Worm (Caenorhabditis elegans) whole organism, young adult: ENCODE measurements around the gene clc-29.
A peak's percentile ranks its signal among the peaks of the same experiment; 100 is the strongest.

Experiments
- B0019.2 ChIP-seq: fragments of 200-800 bp; sonication (Bioruptor generic); conservative IDR thresholded peaks from 2 replicates; pipeline ENCODE4 v1.3.6; 2022; ENCODE audit warnings: missing genetic modification reagents, missing genetic modification characterization, missing compliant biosample characterization
- B0035.1 ChIP-seq: sonication (generic microtip); optimal IDR thresholded peaks from 2 replicates; lab custom pipeline; 2016; ENCODE audit warnings: missing genetic modification characterization, mild to moderate bottlenecking, missing compliant biosample characterization, missing genotype, missing genetic modification reagents
- C06A6.2 ChIP-seq: fragments of 200-800 bp; sonication (Bioruptor generic); conservative IDR thresholded peaks from 2 replicates; pipeline ENCODE4 v1.3.6; 2022; ENCODE audit warnings: missing genetic modification characterization, missing compliant biosample characterization
- F33H1.4 ChIP-seq: fragments of 200-800 bp; sonication (Bioruptor generic); IDR thresholded peaks from 2 replicates; pipeline ENCODE4 v1.3.6; 2022; ENCODE audit warnings: missing genetic modification reagents, missing genetic modification characterization, missing compliant biosample characterization
- F37B4.10 ChIP-seq: fragments of 200-800 bp; sonication (Bioruptor generic); IDR thresholded peaks from 2 replicates; pipeline ENCODE4 v1.3.6; 2022; ENCODE audit warnings: missing genetic modification characterization, missing compliant biosample characterization
- F49E8.2 ChIP-seq: sonication (generic microtip); optimal IDR thresholded peaks from 3 replicates; lab custom pipeline; 2017; ENCODE audit warnings: missing genetic modification characterization, mild to moderate bottlenecking, missing compliant biosample characterization, antibody characterized with exemption, moderate library complexity; ENCODE audit not compliant: insufficient read depth
- F55B11.4 ChIP-seq: sonication (generic microtip); optimal IDR thresholded peaks from 2 replicates; lab custom pipeline; 2016; ENCODE audit warnings: missing compliant biosample characterization, missing genetic modification characterization, borderline replicate concordance; ENCODE audit not compliant: insufficient read depth
- F57C9.4 ChIP-seq: sonication (generic microtip); optimal IDR thresholded peaks from 2 replicates; lab custom pipeline; 2017; ENCODE audit warnings: mild to moderate bottlenecking, missing genetic modification characterization, missing compliant biosample characterization
- K11D2.4 ChIP-seq: fragments of 200-800 bp; sonication (Bioruptor generic); IDR thresholded peaks from 2 replicates; pipeline ENCODE4 v1.3.6; 2022; ENCODE audit warnings: missing genetic modification reagents, missing genetic modification characterization, missing compliant biosample characterization
- K12H6.12 ChIP-seq: fragments of 200-800 bp; sonication (Bioruptor generic); optimal IDR thresholded peaks from 2 replicates; lab custom pipeline; 2018; ENCODE audit warnings: mild to moderate bottlenecking, missing genetic modification characterization, missing compliant biosample characterization
- ama-1 ChIP-seq, 3 experiments: fragments of 150-350 bp in 1 of 3; sonication (generic microtip) in 2 of 3; optimal IDR thresholded peaks; 2 replicates each; lab custom pipeline; 2014 to 2018; ENCODE audit warnings: missing biosample characterization in 2 of 3, missing genetic modification characterization in 2 of 3, missing genetic modification reagents in 2 of 3
- athp-1 ChIP-seq: sonication (generic microtip); optimal IDR thresholded peaks from 2 replicates; lab custom pipeline; 2017; ENCODE audit warnings: mild to moderate bottlenecking, missing genetic modification characterization, missing compliant biosample characterization
- attf-3 ChIP-seq: fragments of 200-800 bp; sonication (Bioruptor generic); conservative IDR thresholded peaks from 2 replicates; pipeline ENCODE4 v1.3.6; 2022; ENCODE audit warnings: missing genetic modification reagents, missing genetic modification characterization, missing compliant biosample characterization
- attf-5 ChIP-seq: fragments of 200-800 bp; sonication (Bioruptor generic); optimal IDR thresholded peaks from 2 replicates; lab custom pipeline; 2018; ENCODE audit warnings: mild to moderate bottlenecking, missing genetic modification characterization, missing compliant biosample characterization
- attf-6 ChIP-seq: fragments of 200-800 bp; sonication (Bioruptor generic); IDR thresholded peaks from 2 replicates; pipeline ENCODE4 v1.3.6; 2022; ENCODE audit warnings: missing genetic modification reagents, missing genetic modification characterization, missing compliant biosample characterization
- cebp-1 ChIP-seq, 2 experiments: fragments of 200-800 bp in 1 of 2; sonication (Bioruptor generic) in 1 of 2; sonication (generic microtip) in 1 of 2; IDR thresholded peaks in 1 of 2; optimal IDR thresholded peaks in 1 of 2; 2 replicates each; pipeline versions ENCODE4 v1.3.6 to Lab custom; 2017 to 2022; ENCODE audit warnings: missing compliant biosample characterization in 2 of 2, missing genetic modification characterization in 2 of 2, mild to moderate bottlenecking in 1 of 2, missing genetic modification reagents in 1 of 2, moderate library complexity in 1 of 2
- cebp-2 ChIP-seq: fragments of 200-800 bp; sonication (Bioruptor generic); IDR thresholded peaks from 2 replicates; pipeline ENCODE4 v1.3.6; 2022; ENCODE audit warnings: missing genetic modification characterization, missing compliant biosample characterization
- ceh-27 ChIP-seq: fragments of 200-800 bp; sonication (Bioruptor generic); optimal IDR thresholded peaks from 2 replicates; lab custom pipeline; 2018; ENCODE audit warnings: mild to moderate bottlenecking, missing genetic modification characterization, moderate library complexity, missing compliant biosample characterization
- ceh-40 ChIP-seq: fragments of 200-800 bp; sonication (Bioruptor generic); IDR thresholded peaks from 2 replicates; pipeline ENCODE4 v1.3.6; 2022; ENCODE audit warnings: missing genetic modification characterization, missing compliant biosample characterization
- ceh-58 ChIP-seq: fragments of 200-800 bp; sonication (Bioruptor generic); IDR thresholded peaks from 2 replicates; pipeline ENCODE4 v1.3.6; 2022; ENCODE audit warnings: missing genetic modification characterization, missing compliant biosample characterization
- ceh-79 ChIP-seq: sonication (generic microtip); optimal IDR thresholded peaks from 2 replicates; lab custom pipeline; 2017; ENCODE audit warnings: mild to moderate bottlenecking, missing genetic modification characterization, missing compliant biosample characterization
- chd-7 ChIP-seq: sonication (generic microtip); optimal IDR thresholded peaks from 2 replicates; lab custom pipeline; 2016; ENCODE audit warnings: mild to moderate bottlenecking, missing genetic modification characterization, moderate library complexity, missing compliant biosample characterization
- dox-1 ChIP-seq: fragments of 200-800 bp; sonication (Bioruptor generic); IDR thresholded peaks from 2 replicates; pipeline ENCODE4 v1.3.6; 2022; ENCODE audit warnings: missing genetic modification reagents, missing genetic modification characterization, missing compliant biosample characterization
- efl-1 ChIP-seq: fragments of 150-350 bp; optimal IDR thresholded peaks from 2 replicates; lab custom pipeline; 2014; ENCODE audit warnings: missing biosample characterization, missing genetic modification reagents, missing genetic modification characterization
- ekl-4 ChIP-seq: fragments of 200-800 bp; sonication (Bioruptor generic); IDR thresholded peaks from 2 replicates; pipeline ENCODE4 v1.3.6; 2022; ENCODE audit warnings: missing genetic modification reagents, missing genetic modification characterization, missing compliant biosample characterization
- ets-4 ChIP-seq: fragments of 200-800 bp; sonication (Bioruptor generic); optimal IDR thresholded peaks from 2 replicates; lab custom pipeline; 2018; ENCODE audit warnings: mild to moderate bottlenecking, missing genetic modification characterization, missing compliant biosample characterization
- hmg-1.2 ChIP-seq: fragments of 200-800 bp; sonication (Bioruptor generic); IDR thresholded peaks from 2 replicates; pipeline ENCODE4 v1.3.6; 2022; ENCODE audit warnings: missing genetic modification reagents, missing genetic modification characterization, missing compliant biosample characterization
- let-526 ChIP-seq: fragments of 200-800 bp; sonication (Bioruptor generic); IDR thresholded peaks from 2 replicates; pipeline ENCODE4 v1.3.6; 2022; ENCODE audit warnings: missing genetic modification reagents, missing genetic modification characterization, missing compliant biosample characterization
- lin-35 ChIP-seq, 3 experiments: fragments of 150-350 bp in 2 of 3; sonication (generic microtip) in 1 of 3; optimal IDR thresholded peaks; 2 replicates each; lab custom pipeline; 2014 to 2018; ENCODE audit warnings: missing biosample characterization in 3 of 3, missing genetic modification characterization in 3 of 3, missing genetic modification reagents in 3 of 3
- lsl-1 ChIP-seq: fragments of 200-800 bp; sonication (Bioruptor generic); optimal IDR thresholded peaks from 2 replicates; lab custom pipeline; 2018; ENCODE audit warnings: mild to moderate bottlenecking, missing genetic modification characterization, moderate library complexity, missing compliant biosample characterization
- madf-6 ChIP-seq: fragments of 200-800 bp; sonication (Bioruptor generic); IDR thresholded peaks from 2 replicates; pipeline ENCODE4 v1.3.6; 2022; ENCODE audit warnings: missing genetic modification reagents, missing genetic modification characterization, missing compliant biosample characterization
- nfya-1 ChIP-seq: sonication (generic microtip); optimal IDR thresholded peaks from 2 replicates; lab custom pipeline; 2017; ENCODE audit warnings: antibody characterized with exemption, missing compliant biosample characterization, missing genetic modification characterization, borderline replicate concordance; ENCODE audit not compliant: insufficient read depth
- nfya-2 ChIP-seq: fragments of 200-800 bp; sonication (Bioruptor generic); IDR thresholded peaks from 2 replicates; pipeline ENCODE4 v1.3.6; 2022; ENCODE audit warnings: missing genetic modification reagents, missing genetic modification characterization, missing compliant biosample characterization
- nhr-179 ChIP-seq: sonication (generic microtip); optimal IDR thresholded peaks from 2 replicates; lab custom pipeline; 2016; ENCODE audit warnings: mild to moderate bottlenecking, missing genetic modification characterization, missing compliant biosample characterization
- pbrm-1 ChIP-seq: fragments of 200-800 bp; sonication (Bioruptor generic); IDR thresholded peaks from 2 replicates; pipeline ENCODE4 v1.3.6; 2022; ENCODE audit warnings: missing genetic modification reagents, missing genetic modification characterization, missing compliant biosample characterization
- rec-8 ChIP-seq, 2 experiments: sonication (generic microtip); optimal IDR thresholded peaks; 2 replicates each; lab custom pipeline; 2016; ENCODE audit warnings: mild to moderate bottlenecking in 2 of 2, missing genetic modification characterization in 2 of 2, missing genetic modification reagents in 2 of 2, missing genotype in 2 of 2, missing biosample characterization in 1 of 2, missing compliant biosample characterization in 1 of 2, moderate library complexity in 1 of 2
- snpc-3.4 ChIP-seq: sonication (generic microtip); optimal IDR thresholded peaks from 2 replicates; lab custom pipeline; 2017; ENCODE audit warnings: missing genetic modification characterization, mild to moderate bottlenecking, missing compliant biosample characterization, antibody characterized with exemption, moderate library complexity, missing genotype, missing genetic modification reagents
- unc-62 ChIP-seq: fragments of 150-350 bp; optimal IDR thresholded peaks from 2 replicates; lab custom pipeline; 2014; ENCODE audit warnings: missing biosample characterization, missing genetic modification reagents, missing genetic modification characterization
- ztf-18 ChIP-seq: sonication (generic microtip); optimal IDR thresholded peaks from 2 replicates; lab custom pipeline; 2016; ENCODE audit warnings: missing genotype, mild to moderate bottlenecking, missing genetic modification characterization, missing compliant biosample characterization
- ztf-26 ChIP-seq: sonication (generic microtip); optimal IDR thresholded peaks from 2 replicates; lab custom pipeline; 2017; ENCODE audit warnings: missing genetic modification characterization, missing compliant biosample characterization
- ztf-28 ChIP-seq: fragments of 200-800 bp; sonication (Bioruptor generic); IDR thresholded peaks from 2 replicates; pipeline ENCODE4 v1.3.6; 2022; ENCODE audit warnings: missing genetic modification reagents, missing genetic modification characterization, missing compliant biosample characterization

clc-29 gene

DNA sequence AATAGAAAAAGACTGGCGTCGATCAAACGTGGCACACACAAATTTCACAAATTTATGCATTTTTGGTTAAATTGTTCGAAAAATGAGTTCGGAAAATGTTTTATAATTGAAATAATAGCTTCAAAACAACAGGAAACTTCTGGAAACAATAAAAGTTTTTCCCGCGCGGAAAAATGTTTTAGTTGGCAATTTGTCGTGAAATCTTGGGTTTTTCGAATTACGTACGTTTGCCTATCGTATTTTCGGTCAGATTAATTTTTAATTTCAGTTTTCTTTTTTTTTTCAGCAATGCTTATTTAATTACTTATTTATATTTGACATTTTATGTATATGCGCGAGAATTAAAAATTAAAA is 7.7 kb upstream of the clc-29 start (continued):
- TF ChIP-seq chd-7 (no peak), efl-1 (GFP tag; lab: Kevin White, UChicago) (peak; percentile 85), ets-4 (GFP tag; lab: Kevin White, UChicago) (no peak), F49E8.2 (tag; lab: Kevin White, UChicago) (no peak), B0035.1 (no peak), athp-1 (tag; lab: Kevin White, UChicago) (no peak), lsl-1 (GFP tag; lab: Kevin White, UChicago) (peak; percentile 61), F33H1.4 (GFP tag; lab: Robert Waterston, UW) (peak; percentile 61), madf-6 (GFP tag; lab: Robert Waterston, UW) (peak; percentile 84), ztf-18 (tag; lab: Kevin White, UChicago) (no peak)

DNA sequence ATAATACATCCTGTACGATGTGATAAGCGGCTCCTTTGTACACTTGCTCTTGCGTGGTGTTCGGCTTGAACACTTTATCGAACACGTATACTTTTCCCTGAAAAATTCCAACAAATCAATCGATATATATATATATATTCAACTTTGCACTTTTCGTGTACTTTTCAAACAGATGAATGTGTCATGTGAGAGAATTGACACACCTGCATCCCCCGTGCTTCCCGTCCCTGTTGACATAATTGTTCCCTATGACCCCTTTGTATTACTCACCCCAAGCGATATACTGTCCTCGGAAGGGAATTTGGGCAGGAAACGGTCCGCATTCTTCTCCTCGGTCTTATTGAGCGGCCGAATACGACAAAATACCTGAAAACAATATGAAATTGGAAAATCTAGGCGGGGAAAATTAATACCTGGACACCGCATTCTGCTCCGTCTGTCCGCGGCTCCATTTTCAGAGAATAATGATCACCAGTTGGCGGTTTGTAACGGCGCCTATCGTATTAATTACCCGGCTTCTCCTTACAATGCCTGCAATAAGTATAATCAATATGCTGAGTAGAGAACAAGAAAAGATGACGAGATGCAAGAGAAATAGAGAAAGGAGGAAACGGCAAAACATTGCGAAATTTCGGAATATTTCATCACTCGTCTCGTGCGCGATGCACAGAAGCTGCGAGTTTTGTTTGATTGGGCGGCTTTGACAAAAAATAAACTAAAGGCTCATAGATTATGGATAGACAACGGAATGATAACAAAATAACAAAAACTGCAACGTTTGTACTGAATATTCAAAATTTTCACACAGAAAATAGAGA is 7.1 kb upstream of the clc-29 start, which contains the start of gene unc-116:
unc-116 (minus strand) TSS at position 531 of the 818 bp plus-strand sequence.
- TF ChIP-seq snpc-3.4 (tag; lab: Kevin White, UChicago) (no peak), ama-1 (optimal IDR thresholded peaks at IDR 0.05; lab: Kevin White, UChicago) (no peak), ama-1 (GFP tag; optimal IDR thresholded peaks at IDR 0.05; lab: Kevin White, UChicago) (no peak), C06A6.2 (GFP tag; lab: Robert Waterston, UW) (no peak), B0019.2 (GFP tag; lab: Robert Waterston, UW) (no peak), F37B4.10 (GFP tag; lab: Robert Waterston, UW) (no peak), ets-4 (GFP tag; lab: Kevin White, UChicago) (peak; percentile 7), F33H1.4 (GFP tag; lab: Robert Waterston, UW) (peak; percentile 5; the same call in 1 of the 2 replicates), K12H6.12 (tag; lab: Kevin White, UChicago) (peak; percentile 56), pbrm-1 (GFP tag; lab: Robert Waterston, UW) (no peak), ceh-27 (no peak), ztf-28 (GFP tag; lab: Robert Waterston, UW) (no peak), rec-8 (tag; optimal IDR thresholded peaks at IDR 0.05; lab: Kevin White, UChicago) (no peak), F55B11.4 (tag; lab: Kevin White, UChicago) (no peak), attf-5 (GFP tag; lab: Kevin White, UChicago) (peak; percentile 80), ceh-79 (tag; lab: Kevin White, UChicago) (peak; percentile 8), lin-35 (GFP tag; optimal IDR thresholded peaks at IDR 0.05; lab: Kevin White, UChicago) (peak in 1 of 3 experiments; percentile 41), dox-1 (GFP tag; lab: Robert Waterston, UW) (0 out of 2 replicates have a peak, but pooled peaks have one; percentile 7), nhr-179 (tag; lab: Kevin White, UChicago) (no peak), ceh-58 (GFP tag; lab: Robert Waterston, UW) (no peak), unc-62 (no peak), F57C9.4 (tag; lab: Kevin White, UChicago) (no peak), cebp-2 (GFP tag; lab: Robert Waterston, UW) (no peak), cebp-1 (GFP tag; IDR thresholded peaks at IDR 0.05; lab: Robert Waterston, UW) (peak; percentile 99), cebp-1 (tag; optimal IDR thresholded peaks at IDR 0.05; lab: Kevin White, UChicago) (peak; percentile 100), attf-6 (no peak), hmg-1.2 (peak; percentile 34; the same call in 1 of the 2 replicates), K11D2.4 (GFP tag; lab: Robert Waterston, UW) (no peak), let-526 (GFP tag; lab: Robert Waterston, UW) (0 out of 2 replicates have a peak, but pooled peaks have one; percentile 24), nfya-2 (GFP tag; lab: Robert Waterston, UW) (no peak), ekl-4 (no peak), ceh-40 (GFP tag; lab: Robert Waterston, UW) (no peak), nfya-1 (no peak), ztf-26 (tag; lab: Kevin White, UChicago) (no peak), attf-3 (GFP tag; lab: Robert Waterston, UW) (0 out of 2 replicates have a peak, but pooled peaks have one; percentile 10)
- TF ChIP-seq, all 124 proteins: peak for 11
